Worm (Caenorhabditis elegans) whole organism, L4 larva: Measurements from ENCODE around the gene twk-31.

Experiments
- ceh-82 ChIP-seq: sonication (generic microtip); optimal IDR thresholded peaks from 2 replicates; lab custom pipeline; 2017; ENCODE audit warnings: missing biosample characterization, missing genetic modification characterization
- daf-12 ChIP-seq: fragments of 150-350 bp; optimal IDR thresholded peaks from 2 replicates; lab custom pipeline; 2014; ENCODE audit warnings: missing biosample characterization, missing genetic modification reagents, missing genetic modification characterization
- mdl-1 ChIP-seq, 2 experiments: fragments of 150-350 bp in 1 of 2; sonication (generic microtip) in 1 of 2; optimal IDR thresholded peaks; 2 replicates each; lab custom pipeline; 2014 to 2017; ENCODE audit warnings: missing biosample characterization in 2 of 2, missing genetic modification characterization in 2 of 2
- nhr-77 ChIP-seq: fragments of 150-350 bp; optimal IDR thresholded peaks from 2 replicates; lab custom pipeline; 2014; ENCODE audit warnings: missing biosample characterization, missing genetic modification characterization
- pqm-1 ChIP-seq: sonication (generic microtip); optimal IDR thresholded peaks from 2 replicates; lab custom pipeline; 2017; ENCODE audit warnings: missing biosample characterization, missing genetic modification characterization
- skn-1 ChIP-seq: fragments of 150-350 bp; optimal IDR thresholded peaks from 2 replicates; lab custom pipeline; 2014; ENCODE audit warnings: missing biosample characterization, missing genetic modification characterization
- snpc-4 ChIP-seq: fragments of 150-350 bp; optimal IDR thresholded peaks from 2 replicates; lab custom pipeline; 2014; ENCODE audit warnings: missing biosample characterization, missing genetic modification characterization
- spr-3 ChIP-seq: fragments of 200-800 bp; sonication (Bioruptor generic); optimal IDR thresholded peaks from 2 replicates; lab custom pipeline; 2018; ENCODE audit warnings: mild to moderate bottlenecking, missing genetic modification characterization, missing compliant biosample characterization
- tag-97 ChIP-seq: fragments of 200-800 bp; sonication (Bioruptor generic); IDR thresholded peaks from 2 replicates; pipeline ENCODE4 v1.3.6; 2022; ENCODE audit warnings: missing genetic modification characterization, missing compliant biosample characterization
- unc-39 ChIP-seq: sonication (generic microtip); optimal IDR thresholded peaks from 2 replicates; lab custom pipeline; 2017; ENCODE audit warnings: missing biosample characterization, missing genetic modification characterization
- unc-62 ChIP-seq, 3 experiments: fragments of 150-350 bp in 1 of 3; sonication (generic microtip); optimal IDR thresholded peaks in 2 of 3; peaks in 1 of 3; 1 replicate in 1 of 3; 2 replicates in 2 of 3; lab custom pipeline; 2014 to 2017; ENCODE audit warnings: missing biosample characterization in 3 of 3, missing genetic modification characterization in 3 of 3, missing genetic modification reagents in 3 of 3, missing genotype in 1 of 3
- zag-1 ChIP-seq: fragments of 150-350 bp; optimal IDR thresholded peaks from 2 replicates; lab custom pipeline; 2014; ENCODE audit warnings: missing biosample characterization, missing genetic modification characterization
- zip-2 ChIP-seq: fragments of 150-350 bp; optimal IDR thresholded peaks from 2 replicates; lab custom pipeline; 2014; ENCODE audit warnings: missing biosample characterization, missing genetic modification characterization

- TF ChIP-seq spr-3 (GFP tag; lab: Kevin White, UChicago) = no peak
- no peak for TF ChIP-seq zip-2 (tag; lab: Kevin White, UChicago)
- TF ChIP-seq mdl-1 (tag; optimal IDR thresholded peaks at IDR 0.05; lab: Kevin White, UChicago) = no peak
- no peak for TF ChIP-seq zag-1 (tag; lab: Kevin White, UChicago)
- TF ChIP-seq skn-1 = no peak
- peak in 1 of 2 experiments; percentile 81 for TF ChIP-seq unc-62 (GFP tag; optimal IDR thresholded peaks at IDR 0.05 in 1 of 2; lab: Kevin White, UChicago)
- no peak for TF ChIP-seq unc-62 (tag; optimal IDR thresholded peaks at IDR 0.05; lab: Kevin White, UChicago)
- TF ChIP-seq nhr-77 (tag; lab: Kevin White, UChicago) = no peak
- no peak for TF ChIP-seq pqm-1 (tag; lab: Kevin White, UChicago)
- no peak for TF ChIP-seq snpc-4
- TF ChIP-seq daf-12 = no peak
- no peak for TF ChIP-seq tag-97 (GFP tag; lab: Robert Waterston, UW)
- no peak for TF ChIP-seq ceh-82 (tag; lab: Kevin White, UChicago)
- no peak for TF ChIP-seq unc-39 (tag; lab: Kevin White, UChicago)
Measured at ce11 chrIII:11444796-11445386, 34.4 kb downstream of the twk-31 start.
